Worm (Caenorhabditis elegans): ENCODE results near the gene ttc-39B.

Gene ttc-39B

ce11 chrII:6331222-6331830 lies 2.5 kb downstream of the ttc-39B start, which contains the start of gene set-4 (continued):
- TF ChIP-seq gei-8 (GFP tag; optimal IDR thresholded peaks at IDR 0.05) (peak; percentile 35), Y5F2A.4 (GFP tag; optimal IDR thresholded peaks at IDR 0.05) (no peak), nhr-42 (GFP tag; IDR thresholded peaks at IDR 0.05) (peak; percentile 85), nhr-77 (tag; optimal IDR thresholded peaks at IDR 0.05) (peak; percentile 81), snpc-4 (tag; optimal IDR thresholded peaks at IDR 0.05) (no peak), egl-43 (GFP tag; IDR thresholded peaks at IDR 0.05) (no peak; the same call in 1 of the 2 replicates), zfp-2 (tag; optimal IDR thresholded peaks at IDR 0.05) (peak; percentile 52), ceh-32 (tag; optimal IDR thresholded peaks at IDR 0.05; ENCODE audit: poor library complexity) (no peak), nhr-11 (tag; optimal IDR thresholded peaks at IDR 0.05) (peak; percentile 89), spr-1 (tag; optimal IDR thresholded peaks at IDR 0.05) (peak; percentile 87), D1046.2 (GFP tag; IDR thresholded peaks at IDR 0.05) (no peak), F10B5.3 (tag; optimal IDR thresholded peaks at IDR 0.05) (peak; percentile 41), sdz-12 (GFP tag; optimal IDR thresholded peaks at IDR 0.05) (no peak), hlh-11 (tag; optimal IDR thresholded peaks at IDR 0.05) (peak; percentile 96), Y75B8A.6 (GFP tag; IDR thresholded peaks at IDR 0.05) (no peak), Y48G9A.11 (GFP tag; IDR thresholded peaks at IDR 0.05) (no peak), daf-12 (tag; optimal IDR thresholded peaks at IDR 0.05) (no peak), R02D3.7 (tag; optimal IDR thresholded peaks at IDR 0.05) (no peak), egl-27 (tag; optimal IDR thresholded peaks at IDR 0.05) (no peak), F26F4.8 (GFP tag; conservative IDR thresholded peaks at IDR 0.05) (no peak), hif-1 (tag; optimal IDR thresholded peaks at IDR 0.05) (peak in 1 of 2 experiments; percentile 82), cey-2 (tag; optimal IDR thresholded peaks at IDR 0.05; ENCODE audit: borderline replicate concordance, insufficient read depth) (no peak), attf-4 (tag; optimal IDR thresholded peaks at IDR 0.05) (no peak), dmd-6 (GFP tag; IDR thresholded peaks at IDR 0.05) (peak; percentile 93), dpl-1 (GFP tag; optimal IDR thresholded peaks at IDR 0.05) (peak; percentile 88), skn-1 (tag; optimal IDR thresholded peaks at IDR 0.05) (no peak), nhr-48 (tag; optimal IDR thresholded peaks at IDR 0.05) (peak; percentile 71), dmd-8 (GFP tag; IDR thresholded peaks at IDR 0.05) (no peak), saeg-2 (GFP tag; IDR thresholded peaks at IDR 0.05) (no peak), tra-1 (GFP tag; IDR thresholded peaks at IDR 0.05) (peak; percentile 87), lir-3 (tag; optimal IDR thresholded peaks at IDR 0.05) (no peak), hlh-30 (tag; optimal IDR thresholded peaks at IDR 0.05; ENCODE audit: insufficient read depth) (peak; percentile 95), ztf-11 (tag; optimal IDR thresholded peaks at IDR 0.05) (peak; percentile 16), F49E8.2 (tag; optimal IDR thresholded peaks at IDR 0.05; ENCODE audit: borderline replicate concordance) (no peak), aha-1 (tag) (peak; percentile 99)

- TF ChIP-seq nhr-28 (tag; optimal IDR thresholded peaks at IDR 0.05) (peak; percentile 97), aha-1 (tag) (peak; percentile 53), ceh-28 (tag; optimal IDR thresholded peaks at IDR 0.05) (no peak), egl-43 (GFP tag; IDR thresholded peaks at IDR 0.05) (no peak), nhr-102 (tag; optimal IDR thresholded peaks at IDR 0.05) (peak; percentile 35), nhr-25 (tag; optimal IDR thresholded peaks at IDR 0.05; ENCODE audit: borderline replicate concordance, insufficient read depth) (no peak), jun-1 (tag; optimal IDR thresholded peaks at IDR 0.05) (no peak), zfp-3 (GFP tag; conservative IDR thresholded peaks at IDR 0.05) (no peak), tag-97 (GFP tag; IDR thresholded peaks at IDR 0.05) (no peak), lsy-2 (tag; optimal IDR thresholded peaks at IDR 0.05) (no peak), F44E2.7 (GFP tag; IDR thresholded peaks at IDR 0.05) (no peak), nhr-111 (GFP tag; optimal IDR thresholded peaks at IDR 0.05) (no peak), nhr-77 (tag; optimal IDR thresholded peaks at IDR 0.05) (no peak), php-3 (GFP tag; IDR thresholded peaks at IDR 0.05) (peak; percentile 76), snpc-1.2 (GFP tag; IDR thresholded peaks at IDR 0.05) (no peak), snpc-4 (tag; optimal IDR thresholded peaks at IDR 0.05) (no peak), hif-1 (tag; optimal IDR thresholded peaks at IDR 0.05) (peak in 1 of 2 experiments; percentile 16), ctbp-1 (GFP tag; IDR thresholded peaks at IDR 0.05) (no peak), daf-16 (GFP tag; optimal IDR thresholded peaks at IDR 0.05) (peak in 1 of 2 experiments; percentile 9), daf-16 (tag; optimal IDR thresholded peaks at IDR 0.05) (peak; percentile 62), T26A8.4 (GFP tag; IDR thresholded peaks at IDR 0.05) (no peak), zag-1 (tag; optimal IDR thresholded peaks at IDR 0.05) (no peak)
Measured at ce11 chrII:6328672-6329071, 5.1 kb downstream of the ttc-39B start.
